Worm (Caenorhabditis elegans) whole organism, mixed stage, embryonic: ENCODE measurements around the gene str-43.

ENCODE experiments used
- bed-3 ChIP-seq: fragments of 200-800 bp; sonication (Bioruptor generic); optimal IDR thresholded peaks from 3 replicates; lab custom pipeline; 2018; ENCODE audit warnings: mild to moderate bottlenecking, missing genetic modification characterization, moderate library complexity, missing compliant biosample characterization
- blmp-1 ChIP-seq: fragments of 150-350 bp; optimal IDR thresholded peaks from 2 replicates; lab custom pipeline; 2014; ENCODE audit warnings: missing biosample characterization, missing genetic modification characterization
- ceh-39 ChIP-seq: fragments of 150-350 bp; optimal IDR thresholded peaks from 2 replicates; lab custom pipeline; 2014; ENCODE audit warnings: missing biosample characterization, missing genetic modification characterization
- ceh-43 ChIP-seq: fragments of 200-800 bp; sonication (Bioruptor generic); optimal IDR thresholded peaks from 2 replicates; lab custom pipeline; 2018; ENCODE audit warnings: mild to moderate bottlenecking, missing genetic modification characterization, moderate library complexity, missing compliant biosample characterization
- ceh-83 ChIP-seq: fragments of 200-800 bp; sonication (Bioruptor generic); optimal IDR thresholded peaks from 2 replicates; lab custom pipeline; 2018; ENCODE audit warnings: mild to moderate bottlenecking, missing genetic modification characterization, missing compliant biosample characterization
- ces-1 ChIP-seq: fragments of 150-350 bp; optimal IDR thresholded peaks from 2 replicates; lab custom pipeline; 2014; ENCODE audit warnings: missing biosample characterization, missing genetic modification reagents, missing genetic modification characterization
- cnd-1 ChIP-seq: fragments of 200-800 bp; sonication (Bioruptor generic); optimal IDR thresholded peaks from 2 replicates; lab custom pipeline; 2018; ENCODE audit warnings: mild to moderate bottlenecking, missing genetic modification characterization, missing compliant biosample characterization
- elt-1 ChIP-seq: sonication (generic microtip); optimal IDR thresholded peaks from 2 replicates; lab custom pipeline; 2017; ENCODE audit warnings: missing genetic modification characterization, mild to moderate bottlenecking, missing compliant biosample characterization, antibody characterized with exemption, moderate library complexity, borderline replicate concordance; ENCODE audit not compliant: insufficient read depth
- elt-3 ChIP-seq: fragments of 150-350 bp; optimal IDR thresholded peaks from 2 replicates; lab custom pipeline; 2014; ENCODE audit warnings: missing biosample characterization, missing genetic modification characterization
- flh-1 ChIP-seq: fragments of 200-800 bp; sonication (Bioruptor generic); optimal IDR thresholded peaks from 2 replicates; lab custom pipeline; 2018; ENCODE audit warnings: mild to moderate bottlenecking, missing genetic modification characterization, moderate library complexity, missing compliant biosample characterization
- ham-2 ChIP-seq: fragments of 200-800 bp; sonication (Bioruptor generic); optimal IDR thresholded peaks from 2 replicates; lab custom pipeline; 2018; ENCODE audit warnings: mild to moderate bottlenecking, missing genetic modification characterization, missing compliant biosample characterization
- hlh-1 ChIP-seq: fragments of 150-350 bp; optimal IDR thresholded peaks from 2 replicates; lab custom pipeline; 2014; ENCODE audit warnings: missing biosample characterization, missing genetic modification reagents, missing genetic modification characterization
- lin-13 ChIP-seq: fragments of 150-350 bp; optimal IDR thresholded peaks from 2 replicates; lab custom pipeline; 2014; ENCODE audit warnings: missing biosample characterization, missing genetic modification characterization
- lin-32 ChIP-seq: fragments of 200-800 bp; sonication (Bioruptor generic); optimal IDR thresholded peaks from 2 replicates; lab custom pipeline; 2018; ENCODE audit warnings: mild to moderate bottlenecking, missing genetic modification characterization, missing compliant biosample characterization
- lsy-2 ChIP-seq: fragments of 150-350 bp; optimal IDR thresholded peaks from 2 replicates; lab custom pipeline; 2014; ENCODE audit warnings: missing biosample characterization, missing genetic modification characterization
- mab-5 ChIP-seq: fragments of 150-350 bp; optimal IDR thresholded peaks from 2 replicates; lab custom pipeline; 2014; ENCODE audit warnings: missing biosample characterization, missing genetic modification characterization
- mep-1 ChIP-seq: fragments of 150-350 bp; optimal IDR thresholded peaks from 2 replicates; lab custom pipeline; 2017; ENCODE audit warnings: missing biosample characterization, missing genetic modification reagents, missing genetic modification characterization, inconsistent platforms
- mls-2 ChIP-seq: sonication (generic microtip); optimal IDR thresholded peaks from 2 replicates; lab custom pipeline; 2016; ENCODE audit warnings: mild to moderate bottlenecking, missing genetic modification characterization, moderate library complexity, missing compliant biosample characterization
- nhr-12 ChIP-seq: fragments of 150-350 bp; optimal IDR thresholded peaks from 2 replicates; lab custom pipeline; 2014; ENCODE audit warnings: missing biosample characterization, missing genetic modification characterization
- nhr-2 ChIP-seq: fragments of 150-350 bp; optimal IDR thresholded peaks from 2 replicates; lab custom pipeline; 2014; ENCODE audit warnings: missing biosample characterization, missing genetic modification characterization
- nhr-237 ChIP-seq: fragments of 150-350 bp; optimal IDR thresholded peaks from 2 replicates; lab custom pipeline; 2014; ENCODE audit warnings: missing biosample characterization, missing genetic modification characterization
- nhr-28 ChIP-seq: fragments of 150-350 bp; optimal IDR thresholded peaks from 2 replicates; lab custom pipeline; 2014; ENCODE audit warnings: missing biosample characterization, missing genetic modification characterization
- pha-4 ChIP-seq: fragments of 150-350 bp; optimal IDR thresholded peaks from 2 replicates; lab custom pipeline; 2018; ENCODE audit warnings: missing biosample characterization, missing genetic modification reagents, missing genetic modification characterization
- snpc-4 ChIP-seq: fragments of 150-350 bp; optimal IDR thresholded peaks from 2 replicates; lab custom pipeline; 2014; ENCODE audit warnings: missing biosample characterization, missing genetic modification characterization
- sptf-1 ChIP-seq: sonication (generic microtip); optimal IDR thresholded peaks from 2 replicates; lab custom pipeline; 2017; ENCODE audit warnings: mild to moderate bottlenecking, missing genetic modification characterization, moderate library complexity, missing compliant biosample characterization
- tbx-8 ChIP-seq: fragments of 200-800 bp; sonication (Bioruptor generic); optimal IDR thresholded peaks from 2 replicates; lab custom pipeline; 2018; ENCODE audit warnings: mild to moderate bottlenecking, missing genetic modification characterization, moderate library complexity, missing compliant biosample characterization
- unc-120 ChIP-seq: sonication (generic microtip); optimal IDR thresholded peaks from 2 replicates; lab custom pipeline; 2017; ENCODE audit warnings: missing genetic modification characterization, missing compliant biosample characterization; ENCODE audit not compliant: poor library complexity, severe bottlenecking
- unc-39 ChIP-seq: fragments of 150-350 bp; optimal IDR thresholded peaks from 2 replicates; lab custom pipeline; 2014; ENCODE audit warnings: missing biosample characterization, missing genetic modification characterization
- unc-62 ChIP-seq: fragments of 150-350 bp; optimal IDR thresholded peaks from 2 replicates; lab custom pipeline; 2014; ENCODE audit warnings: missing biosample characterization, missing genetic modification reagents, missing genetic modification characterization
- ztf-11 ChIP-seq: fragments of 150-350 bp; optimal IDR thresholded peaks from 2 replicates; lab custom pipeline; 2014; ENCODE audit warnings: missing biosample characterization, missing genetic modification characterization

The str-43 gene

ce11 chrV:15733568-15733967 lies 18.4 kb downstream of the str-43 start, which contains the start of gene T23D5.3:
TSS of gene T23D5.3 (minus strand) at chrV:15733668.
- TF ChIP-seq elt-3 (tag; lab: Kevin White, UChicago) (no peak), elt-1 (tag; lab: Kevin White, UChicago) (no peak), ceh-39 (no peak), lsy-2 (tag; lab: Kevin White, UChicago) (no peak), unc-39 (tag; lab: Kevin White, UChicago) (no peak), lin-13 (tag; lab: Kevin White, UChicago) (no peak), ztf-11 (tag; lab: Kevin White, UChicago) (no peak), tbx-8 (GFP tag; lab: Kevin White, UChicago) (no peak), mab-5 (tag; lab: Kevin White, UChicago) (no peak), ces-1 (no peak), bed-3 (GFP tag; lab: Kevin White, UChicago) (no peak)

- TF ChIP-seq mep-1 (tag; lab: Kevin White, UChicago) (no peak), bed-3 (GFP tag; lab: Kevin White, UChicago) (no peak), elt-1 (tag; lab: Kevin White, UChicago) (no peak), ceh-43 (no peak), snpc-4 (no peak), ham-2 (no peak), cnd-1 (tag; lab: Kevin White, UChicago) (no peak), unc-120 (tag; lab: Kevin White, UChicago) (no peak), lsy-2 (tag; lab: Kevin White, UChicago) (no peak), ceh-39 (no peak), unc-62 (GFP tag; lab: Kevin White, UChicago) (no peak), pha-4 (tag; lab: Kevin White, UChicago) (no peak), mls-2 (tag; lab: Kevin White, UChicago) (no peak), nhr-12 (tag; lab: Kevin White, UChicago) (no peak), sptf-1 (tag; lab: Kevin White, UChicago) (no peak), ztf-11 (tag; lab: Kevin White, UChicago) (no peak), hlh-1 (no peak), unc-39 (tag; lab: Kevin White, UChicago) (no peak), mab-5 (tag; lab: Kevin White, UChicago) (no peak)
- TF ChIP-seq, all 35 proteins: peak for 0
These were observed 18.9 kb downstream of the str-43 start for ce11 chrV:15733020-15733419.

- TF ChIP-seq lsy-2 (tag; lab: Kevin White, UChicago) (no peak), flh-1 (GFP tag; lab: Kevin White, UChicago) (no peak), unc-62 (GFP tag; lab: Kevin White, UChicago) (no peak), mab-5 (tag; lab: Kevin White, UChicago) (no peak), bed-3 (GFP tag; lab: Kevin White, UChicago) (no peak)
These were observed 19.7 kb downstream of the str-43 start, which contains the start of gene str-38 for ce11 chrV:15732209-15732608. TSS of gene str-38 (minus strand) at chrV:15732309.

ce11 chrV:15730459-15730858 lies 21.5 kb downstream of the str-43 start, which contains the start of gene Y6E2A.10:
TSS of gene Y6E2A.10 (minus strand) at chrV:15730559.
- TF ChIP-seq snpc-4 (no peak), ham-2 (no peak), lsy-2 (tag; lab: Kevin White, UChicago) (no peak), lin-32 (GFP tag; lab: Kevin White, UChicago) (no peak), mab-5 (tag; lab: Kevin White, UChicago) (no peak), ztf-11 (tag; lab: Kevin White, UChicago) (no peak), nhr-28 (no peak), nhr-2 (no peak), lin-13 (tag; lab: Kevin White, UChicago) (no peak), tbx-8 (GFP tag; lab: Kevin White, UChicago) (no peak), ceh-39 (no peak), nhr-237 (tag; lab: Kevin White, UChicago) (no peak), ceh-83 (GFP tag; lab: Kevin White, UChicago) (no peak)
- TF ChIP-seq, all 35 proteins: peak for 0

- no peak for TF ChIP-seq blmp-1 (tag; lab: Kevin White, UChicago)
- TF ChIP-seq elt-3 (tag; lab: Kevin White, UChicago): no peak
- no peak for TF ChIP-seq lsy-2 (tag; lab: Kevin White, UChicago)
- TF ChIP-seq nhr-28: no peak
- no peak for TF ChIP-seq bed-3 (GFP tag; lab: Kevin White, UChicago)
- TF ChIP-seq snpc-4: no peak
- no peak for TF ChIP-seq hlh-1
- TF ChIP-seq elt-1 (tag; lab: Kevin White, UChicago): no peak
- no peak for TF ChIP-seq lin-32 (GFP tag; lab: Kevin White, UChicago)
- TF ChIP-seq tbx-8 (GFP tag; lab: Kevin White, UChicago): no peak
- TF ChIP-seq, all 35 proteins: peak for 0
These were observed 25.3 kb downstream of the str-43 start, which contains the start of the genes irld-57 and sfxn-1.3 for ce11 chrV:15726610-15727009. TSS of gene irld-57 (minus strand) at chrV:15726710. TSS of gene sfxn-1.3 (plus strand) at chrV:15726841.
